Worm (Caenorhabditis elegans) whole organism, L2 larva: Measurements from ENCODE around the gene F36H12.4.

ENCODE experiments used
- R02D3.7 ChIP-seq: fragments of 150-350 bp; optimal IDR thresholded peaks from 2 replicates; lab custom pipeline; 2014; ENCODE audit warnings: missing biosample characterization, missing genetic modification characterization
- ama-1 ChIP-seq: fragments of 150-350 bp; optimal IDR thresholded peaks from 2 replicates; lab custom pipeline; 2018; ENCODE audit warnings: inconsistent platforms
- blmp-1 ChIP-seq: sonication (generic microtip); optimal IDR thresholded peaks from 2 replicates; lab custom pipeline; 2017; ENCODE audit warnings: missing genetic modification characterization, mild to moderate bottlenecking, missing compliant biosample characterization, antibody characterized with exemption, moderate library complexity; ENCODE audit not compliant: insufficient read depth
- ceh-82 ChIP-seq: fragments of 150-350 bp; optimal IDR thresholded peaks from 2 replicates; lab custom pipeline; 2014; ENCODE audit warnings: missing biosample characterization, missing genetic modification characterization
- elt-1 ChIP-seq: fragments of 150-350 bp; optimal IDR thresholded peaks from 2 replicates; lab custom pipeline; 2014; ENCODE audit warnings: missing biosample characterization, missing genetic modification characterization
- fos-1 ChIP-seq: fragments of 150-350 bp; optimal IDR thresholded peaks from 2 replicates; lab custom pipeline; 2014; ENCODE audit warnings: missing biosample characterization, missing genetic modification characterization
- lsy-2 ChIP-seq, 2 experiments: fragments of 150-350 bp in 1 of 2; sonication (generic microtip) in 1 of 2; optimal IDR thresholded peaks; 2 replicates each; lab custom pipeline; 2014 to 2017; ENCODE audit warnings: missing biosample characterization in 2 of 2, missing genetic modification characterization in 2 of 2
- nhr-11 ChIP-seq: fragments of 150-350 bp; optimal IDR thresholded peaks from 2 replicates; lab custom pipeline; 2014; ENCODE audit warnings: missing biosample characterization, missing genetic modification characterization
- nhr-129 ChIP-seq: fragments of 150-350 bp; optimal IDR thresholded peaks from 2 replicates; lab custom pipeline; 2014; ENCODE audit warnings: missing biosample characterization, missing genetic modification characterization
- snpc-4 ChIP-seq: fragments of 150-350 bp; optimal IDR thresholded peaks from 2 replicates; lab custom pipeline; 2014; ENCODE audit warnings: missing biosample characterization, missing genetic modification characterization
- ztf-11 ChIP-seq: sonication (generic microtip); optimal IDR thresholded peaks from 2 replicates; lab custom pipeline; 2017; ENCODE audit warnings: missing biosample characterization, missing genetic modification characterization

DNA sequence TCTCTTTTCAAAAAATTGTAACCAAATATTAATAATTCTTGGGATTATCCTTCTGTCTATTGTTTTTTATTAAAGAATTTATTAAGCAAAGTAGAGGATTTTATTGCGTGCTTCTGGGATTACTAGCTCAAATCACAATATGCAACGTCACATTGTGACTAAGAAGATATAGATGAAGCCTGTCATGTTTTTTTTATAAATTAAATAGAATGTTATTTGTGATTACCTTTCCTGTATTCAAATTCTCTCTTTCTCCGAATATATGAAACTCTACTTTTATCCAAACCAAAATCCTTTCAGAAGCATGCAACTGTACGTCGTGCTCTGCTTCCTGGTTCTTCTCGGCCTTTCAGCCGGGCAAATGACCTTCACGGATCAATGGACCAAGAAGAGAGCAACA is 21.6 kb downstream of the F36H12.4 start, which contains the start of gene nlp-47:
- TF ChIP-seq nhr-129 (tag; lab: Kevin White, UChicago) (no peak), ceh-82 (tag; lab: Kevin White, UChicago) (no peak), snpc-4 (tag; lab: Kevin White, UChicago) (no peak), ama-1 (lab: Kevin White, UChicago) (no peak), R02D3.7 (tag; lab: Kevin White, UChicago) (no peak), lsy-2 (tag; optimal IDR thresholded peaks at IDR 0.05; lab: Kevin White, UChicago) (no peak), ztf-11 (no peak), nhr-11 (tag; lab: Kevin White, UChicago) (no peak), blmp-1 (no peak), elt-1 (tag; lab: Kevin White, UChicago) (no peak), fos-1 (tag; lab: Kevin White, UChicago) (no peak)
